Fruit fly (Drosophila melanogaster) whole organism, wandering third instar larva: ENCODE measurements around the gene neb.
A peak's percentile ranks its signal among the peaks of the same experiment; 100 is the strongest.

Source experiments
- Hr83 ChIP-seq: fragments of 200-300 bp; sonication (Bioruptor generic); optimal IDR thresholded peaks from 2 replicates; lab custom pipeline; 2016; ENCODE audit warnings: missing biosample characterization, mild to moderate bottlenecking, missing genetic modification characterization, moderate library complexity; ENCODE audit not compliant: poor library complexity, severe bottlenecking
- fru ChIP-seq: fragments of 200-800 bp; sonication (Bioruptor generic); optimal IDR thresholded peaks from 3 replicates; lab custom pipeline; 2016; ENCODE audit warnings: missing biosample characterization, mild to moderate bottlenecking, missing genetic modification characterization
- h ChIP-seq: fragments of 200-800 bp; sonication (Bioruptor generic); optimal IDR thresholded peaks from 3 replicates; lab custom pipeline; 2016; ENCODE audit warnings: missing biosample characterization, mild to moderate bottlenecking, missing genetic modification characterization
- woc ChIP-seq: sonication (Bioruptor generic); optimal IDR thresholded peaks from 2 replicates; lab custom pipeline; 2016; ENCODE audit warnings: missing biosample characterization, mild to moderate bottlenecking, missing genetic modification characterization

dm6 chr2L:20091094-20091679 is 15.6 kb downstream of the neb start, which contains the start of the genes CG10747 and Pyroxd1:
- TF ChIP-seq h (peak; percentile 99), woc (GFP tag; lab: Kevin White, UChicago) (peak; percentile 98), fru (GFP tag; lab: Kevin White, UChicago) (peak; percentile 98), Hr83 (GFP tag; lab: Kevin White, UChicago) (peak; percentile 81)
